Worm (Caenorhabditis elegans) whole organism, L4/young adult: Measurements from ENCODE around the gene sru-40.

Source experiments
- W03F9.2 ChIP-seq: fragments of 150-350 bp; optimal IDR thresholded peaks from 2 replicates; lab custom pipeline; 2014; ENCODE audit warnings: missing biosample characterization, missing genetic modification characterization
- dao-5 ChIP-seq: sonication (generic microtip); optimal IDR thresholded peaks from 2 replicates; lab custom pipeline; 2016; ENCODE audit warnings: missing genotype, missing genetic modification characterization, moderate library complexity, missing compliant biosample characterization
- him-1 ChIP-seq: sonication (generic microtip); optimal IDR thresholded peaks from 2 replicates; lab custom pipeline; 2016; ENCODE audit warnings: missing genotype, missing genetic modification reagents, missing genetic modification characterization, missing compliant biosample characterization

Gene sru-40

DNA sequence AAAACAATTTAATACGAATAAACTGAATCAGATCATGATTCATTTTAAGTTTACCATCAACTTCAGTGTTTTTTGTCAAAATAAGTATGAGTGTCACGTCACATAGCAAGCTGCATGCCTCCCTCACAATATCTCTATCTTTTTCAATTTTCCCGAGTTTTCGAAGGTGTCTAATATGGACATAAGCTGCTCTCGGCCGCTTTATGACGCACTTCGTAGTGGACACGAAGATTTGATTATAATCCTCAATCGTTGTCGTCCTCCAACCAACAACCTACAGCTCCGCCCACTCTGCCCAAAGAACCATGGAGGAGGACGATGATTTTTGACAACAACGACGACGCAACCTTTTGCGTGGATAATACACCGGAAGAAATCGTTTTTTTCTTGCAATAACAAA, 37.8 kb downstream of the sru-40 start:
- no peak for TF ChIP-seq W03F9.2 (tag; lab: Kevin White, UChicago)
- no peak for TF ChIP-seq him-1 (tag; lab: Kevin White, UChicago)
- no peak for TF ChIP-seq dao-5 (tag; lab: Kevin White, UChicago)

DNA sequence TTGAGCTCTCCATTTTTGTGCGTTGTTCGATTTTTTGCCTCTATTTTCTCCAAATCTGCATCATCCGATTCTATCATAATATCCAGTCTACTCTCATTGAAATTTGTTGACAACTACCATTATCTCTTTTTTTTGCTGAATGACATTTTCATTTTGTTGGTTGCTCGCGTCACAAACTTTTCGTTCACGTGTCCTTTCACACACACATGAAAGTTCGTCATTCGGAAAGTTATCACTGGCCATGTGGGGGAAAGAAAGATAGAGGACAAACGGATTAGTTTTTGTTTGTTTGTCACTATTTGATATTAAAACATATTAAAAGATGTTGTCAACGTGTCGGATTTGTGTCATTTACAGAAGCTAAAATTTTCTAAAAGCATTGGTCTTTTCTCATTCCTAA, 38.8 kb downstream of the sru-40 start:
- TF ChIP-seq W03F9.2 (tag; lab: Kevin White, UChicago): no peak
- TF ChIP-seq dao-5 (tag; lab: Kevin White, UChicago): no peak
- no peak for TF ChIP-seq him-1 (tag; lab: Kevin White, UChicago)

DNA sequence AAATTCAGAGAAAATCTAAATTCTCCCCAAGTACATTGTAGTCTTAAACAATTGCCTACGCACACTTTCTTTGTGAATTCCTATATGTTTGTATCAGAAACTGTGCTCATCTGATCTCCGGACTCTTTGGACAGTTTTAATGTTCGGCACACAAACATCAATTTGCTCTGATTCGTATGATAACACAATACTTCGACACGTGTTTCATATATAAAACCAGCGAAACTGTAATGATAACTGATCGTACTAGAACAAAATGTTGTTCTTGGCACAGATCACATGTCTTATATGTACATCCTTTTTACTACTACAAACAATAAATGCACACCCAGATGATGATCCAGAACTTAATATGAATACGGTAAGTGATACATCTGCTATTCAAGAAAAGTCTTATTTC, 42.5 kb downstream of the sru-40 start, which contains the start of gene lipl-2:
Gene lipl-2, plus strand, starts transcription at position 236 of the 400 bp plus-strand sequence.
- no peak for TF ChIP-seq dao-5 (tag; lab: Kevin White, UChicago)
- TF ChIP-seq him-1 (tag; lab: Kevin White, UChicago): no peak
- no peak for TF ChIP-seq W03F9.2 (tag; lab: Kevin White, UChicago)

DNA sequence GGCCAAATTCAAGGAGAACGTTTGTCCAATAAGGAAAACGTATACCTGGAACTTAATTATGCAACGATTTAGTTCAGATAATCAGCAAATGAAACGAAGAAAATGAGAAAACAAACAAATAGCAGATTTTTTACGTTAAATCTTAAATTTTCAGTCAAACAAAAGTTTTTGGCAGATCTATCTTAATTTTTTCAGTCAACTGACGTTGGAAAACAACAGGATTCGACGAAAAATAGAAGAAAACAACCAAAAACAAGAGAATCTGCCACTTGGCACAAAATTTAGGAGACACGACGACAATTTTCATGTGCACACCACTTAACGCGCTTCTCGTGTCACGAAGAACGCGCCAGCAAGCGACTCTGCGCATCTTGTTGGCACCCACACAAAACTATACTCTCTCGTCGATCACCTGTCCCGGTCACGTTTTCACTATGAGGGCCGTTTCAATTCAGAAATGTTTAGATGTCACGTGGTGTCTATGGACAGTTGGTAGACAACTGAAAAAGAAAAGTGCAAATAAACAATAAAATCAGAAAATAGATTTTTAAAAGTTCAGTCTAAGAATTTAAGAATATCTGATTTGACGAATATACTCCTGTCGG, 44.0 kb downstream of the sru-40 start, which contains the start of gene ztf-7:
Gene ztf-7, minus strand, starts transcription at position 51 of the 605 bp plus-strand sequence.
- TF ChIP-seq him-1 (tag; lab: Kevin White, UChicago) (peak; percentile 68), dao-5 (tag; lab: Kevin White, UChicago) (no peak), W03F9.2 (tag; lab: Kevin White, UChicago) (peak; percentile 96)

DNA sequence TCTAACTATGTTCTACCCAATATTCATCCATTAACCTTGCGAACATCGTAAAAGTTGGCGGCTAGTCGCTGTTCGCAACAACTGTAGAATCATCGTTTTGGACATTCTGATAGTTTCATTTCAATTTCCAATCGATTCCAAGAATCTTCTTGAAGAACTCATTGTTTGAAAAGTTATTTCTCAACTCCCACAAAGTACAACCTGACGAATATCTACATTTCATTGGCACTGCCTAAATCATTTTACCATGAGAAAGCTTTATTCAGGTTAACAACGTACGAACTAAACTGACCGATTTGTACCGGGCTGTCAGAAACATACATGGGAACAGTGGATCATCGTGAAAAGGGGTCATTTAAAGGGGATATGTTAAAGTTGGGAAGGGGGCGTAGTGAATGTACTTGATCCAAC, 47.1 kb downstream of the sru-40 start, which contains the start of gene F46B6.6:
Gene F46B6.6, minus strand, starts transcription at position 148 of the 411 bp plus-strand sequence.
- TF ChIP-seq W03F9.2 (tag; lab: Kevin White, UChicago) (no peak), dao-5 (tag; lab: Kevin White, UChicago) (no peak), him-1 (tag; lab: Kevin White, UChicago) (no peak)

DNA sequence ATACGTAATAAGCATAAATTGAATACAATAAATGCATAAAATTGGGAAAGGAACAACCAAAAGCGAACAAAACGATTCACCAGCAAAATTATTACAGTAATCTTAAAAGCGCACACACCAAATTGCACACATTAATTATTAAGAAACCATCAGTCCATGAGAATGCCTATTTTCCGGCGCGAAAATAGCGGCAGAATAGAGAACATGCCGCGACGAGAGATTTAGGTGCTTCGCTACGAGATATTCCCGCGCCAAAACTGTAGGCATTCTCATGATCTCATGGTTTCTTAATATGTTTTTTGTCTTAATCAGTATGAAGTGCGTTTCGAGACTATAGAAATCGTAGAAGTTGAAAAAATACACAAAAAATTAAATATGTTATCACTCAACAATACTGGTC, 49.6 kb downstream of the sru-40 start:
- TF ChIP-seq him-1 (tag; lab: Kevin White, UChicago) (no peak), dao-5 (tag; lab: Kevin White, UChicago) (no peak), W03F9.2 (tag; lab: Kevin White, UChicago) (no peak)

DNA sequence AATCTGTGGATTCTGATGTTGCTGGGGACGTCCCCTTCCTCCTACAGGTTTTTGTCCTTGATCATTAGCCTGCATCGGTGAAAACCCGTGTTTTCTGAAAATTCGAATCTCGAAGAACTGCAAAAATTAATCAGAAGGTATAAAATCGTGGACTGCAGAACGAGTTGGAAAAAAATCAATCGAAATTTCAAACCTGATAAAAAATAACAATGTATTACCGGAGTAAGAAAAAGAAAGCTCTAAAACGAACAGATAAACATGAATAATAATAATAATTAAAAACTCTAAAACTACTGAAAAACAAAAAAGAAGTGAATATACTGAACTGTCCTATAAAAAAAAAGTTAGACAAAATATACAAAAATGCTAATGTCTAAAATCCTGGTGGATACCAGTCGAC, 50.8 kb downstream of the sru-40 start, which contains the start of gene F46B6.5:
Gene F46B6.5, minus strand, starts transcription at position 101 of the 400 bp plus-strand sequence.
- no peak for TF ChIP-seq dao-5 (tag; lab: Kevin White, UChicago)
- no peak for TF ChIP-seq him-1 (tag; lab: Kevin White, UChicago)
- no peak for TF ChIP-seq W03F9.2 (tag; lab: Kevin White, UChicago)
